Worm (Caenorhabditis elegans): ENCODE results near the gene nhr-93.

- TF ChIP-seq ceh-58 (GFP tag; IDR thresholded peaks at IDR 0.05) = no peak
- TF ChIP-seq aptf-3 (GFP tag; IDR thresholded peaks at IDR 0.05) = no peak
- no peak for TF ChIP-seq zim-3 (tag; optimal IDR thresholded peaks at IDR 0.05)
- TF ChIP-seq let-526 (GFP tag; IDR thresholded peaks at IDR 0.05) = no peak
- TF ChIP-seq lin-35 (GFP tag; optimal IDR thresholded peaks at IDR 0.05) = no peak
- no peak for TF ChIP-seq nhr-120 (GFP tag; IDR thresholded peaks at IDR 0.05)
- no peak for TF ChIP-seq egl-44 (GFP tag; IDR thresholded peaks at IDR 0.05)
- TF ChIP-seq attf-6 (GFP tag; IDR thresholded peaks at IDR 0.05) = no peak
- TF ChIP-seq pha-4 (tag; optimal IDR thresholded peaks at IDR 0.05) = no peak
- no peak for TF ChIP-seq ztf-18 (tag; optimal IDR thresholded peaks at IDR 0.05)
- TF ChIP-seq bed-1 (GFP tag; IDR thresholded peaks at IDR 0.05) = no peak
- TF ChIP-seq tlf-1 (GFP tag; optimal IDR thresholded peaks at IDR 0.05) = no peak
Observed at ce11 chrV:3551765-3552164, 13.6 kb upstream of the nhr-93 start, which contains the start of gene grl-28.
